Worm (Caenorhabditis elegans) whole organism, L2 larva: ENCODE measurements around the gene gyf-1.

ENCODE experiments used
- R02D3.7 ChIP-seq: fragments of 150-350 bp; optimal IDR thresholded peaks from 2 replicates; lab custom pipeline; 2014; ENCODE audit warnings: missing biosample characterization, missing genetic modification characterization
- aly-2 ChIP-seq: fragments of 150-350 bp; optimal IDR thresholded peaks from 2 replicates; lab custom pipeline; 2014; ENCODE audit warnings: missing biosample characterization, missing genetic modification characterization
- ceh-82 ChIP-seq: fragments of 150-350 bp; optimal IDR thresholded peaks from 2 replicates; lab custom pipeline; 2014; ENCODE audit warnings: missing biosample characterization, missing genetic modification characterization
- elt-3 ChIP-seq: sonication (generic microtip); optimal IDR thresholded peaks from 2 replicates; lab custom pipeline; 2017; ENCODE audit warnings: missing biosample characterization, missing genetic modification characterization
- lin-11 ChIP-seq: fragments of 150-350 bp; sonication (generic microtip); optimal IDR thresholded peaks from 2 replicates; lab custom pipeline; 2014; ENCODE audit warnings: missing biosample characterization, missing genetic modification characterization, inconsistent platforms, mixed read lengths
- lin-13 ChIP-seq: fragments of 150-350 bp; optimal IDR thresholded peaks from 2 replicates; lab custom pipeline; 2014; ENCODE audit warnings: missing biosample characterization, missing genetic modification reagents, missing genetic modification characterization
- nhr-11 ChIP-seq: fragments of 150-350 bp; optimal IDR thresholded peaks from 2 replicates; lab custom pipeline; 2014; ENCODE audit warnings: missing biosample characterization, missing genetic modification characterization
- nhr-12 ChIP-seq: fragments of 150-350 bp; optimal IDR thresholded peaks from 2 replicates; lab custom pipeline; 2014; ENCODE audit warnings: missing biosample characterization, missing genetic modification characterization
- nhr-25 ChIP-seq: fragments of 150-350 bp; sonication (generic microtip); optimal IDR thresholded peaks from 3 replicates; lab custom pipeline; 2014; ENCODE audit warnings: missing biosample characterization, missing genetic modification characterization
- zag-1 ChIP-seq: fragments of 150-350 bp; optimal IDR thresholded peaks from 2 replicates; lab custom pipeline; 2014; ENCODE audit warnings: missing biosample characterization, missing genetic modification characterization
- ztf-11 ChIP-seq: sonication (generic microtip); optimal IDR thresholded peaks from 2 replicates; lab custom pipeline; 2017; ENCODE audit warnings: missing biosample characterization, missing genetic modification characterization

ce11 chrII:6642651-6643167 is 41.3 kb upstream of the gyf-1 start, which contains the start of gene T19D12.6:
- TF ChIP-seq R02D3.7, result no peak
- no peak for TF ChIP-seq elt-3
- no peak for TF ChIP-seq lin-11 (tag; lab: Kevin White, UChicago)
- TF ChIP-seq ztf-11 (tag; lab: Kevin White, UChicago), result no peak
- no peak for TF ChIP-seq nhr-11
- TF ChIP-seq lin-13 (GFP tag; lab: Kevin White, UChicago), result no peak
- TF ChIP-seq ceh-82 (tag; lab: Kevin White, UChicago), result no peak
- no peak for TF ChIP-seq zag-1
- TF ChIP-seq nhr-25, result no peak
- TF ChIP-seq nhr-12, result no peak
- no peak for TF ChIP-seq aly-2 (tag; lab: Kevin White, UChicago)
